Fruit fly (Drosophila melanogaster) whole organism, embryonic: ENCODE results near the gene Mgat4a.

Source experiments
- Antp ChIP-seq: fragments of 200-800 bp; sonication (Bioruptor generic); optimal IDR thresholded peaks from 3 replicates; lab custom pipeline; 2016; ENCODE audit warnings: missing biosample characterization, missing genetic modification characterization
- BEAF-32 ChIP-seq: fragments of 200-800 bp; sonication (Bioruptor generic); optimal IDR thresholded peaks from 3 replicates; lab custom pipeline; 2017; ENCODE audit warnings: missing biosample characterization, missing genetic modification characterization, mild to moderate bottlenecking, moderate library complexity, missing genetic modification reagents
- CG10543 ChIP-seq: fragments of 200-800 bp; sonication (Bioruptor generic); optimal IDR thresholded peaks from 3 replicates; lab custom pipeline; 2017; ENCODE audit warnings: missing biosample characterization, mild to moderate bottlenecking, missing genetic modification characterization, moderate library complexity
- CG11085 ChIP-seq: fragments of 200-800 bp; sonication (Bioruptor generic); IDR thresholded peaks from 2 replicates; pipeline ENCODE4 v1.3.6; 2022; ENCODE audit warnings: missing biosample characterization, missing genetic modification characterization
- CG12236 ChIP-seq: fragments of 200-800 bp; sonication (Bioruptor generic); optimal IDR thresholded peaks from 2 replicates; lab custom pipeline; 2016; ENCODE audit warnings: missing biosample characterization, missing genetic modification characterization
- CG15514 ChIP-seq: fragments of 200-800 bp; sonication (Bioruptor generic); optimal IDR thresholded peaks from 3 replicates; lab custom pipeline; 2017; ENCODE audit warnings: missing biosample characterization, missing genetic modification characterization, mild to moderate bottlenecking, moderate library complexity, missing genetic modification reagents
- CG15696 ChIP-seq: fragments of 200-800 bp; sonication (Bioruptor generic); optimal IDR thresholded peaks from 2 replicates; lab custom pipeline; 2019; ENCODE audit warnings: missing biosample characterization, mild to moderate bottlenecking, missing genetic modification characterization, moderate library complexity
- CG18011 ChIP-seq: fragments of 200-800 bp; sonication (Bioruptor generic); optimal IDR thresholded peaks from 2 replicates; lab custom pipeline; 2017; ENCODE audit warnings: missing biosample characterization, missing genetic modification characterization, mild to moderate bottlenecking, moderate library complexity, missing genotype
- CG2129 ChIP-seq: fragments of 200-800 bp; sonication (Bioruptor generic); IDR thresholded peaks from 2 replicates; pipeline ENCODE4 v1.3.6; 2022; ENCODE audit warnings: missing biosample characterization, missing genetic modification characterization; ENCODE audit not compliant: partially characterized antibody
- CG2678 ChIP-seq: fragments of 200-800 bp; sonication (Bioruptor generic); optimal IDR thresholded peaks from 3 replicates; lab custom pipeline; 2019; ENCODE audit warnings: missing biosample characterization, mild to moderate bottlenecking, missing genetic modification characterization, moderate library complexity
- CG31365 ChIP-seq: fragments of 200-800 bp; sonication (Bioruptor generic); optimal IDR thresholded peaks from 2 replicates; lab custom pipeline; 2018; ENCODE audit warnings: missing biosample characterization, mild to moderate bottlenecking, missing genetic modification characterization
- CG32772 ChIP-seq: fragments of 200-800 bp; sonication (Bioruptor generic); IDR thresholded peaks from 2 replicates; pipeline ENCODE4 v1.3.6; 2022; ENCODE audit warnings: missing biosample characterization, missing genetic modification characterization
- CG3281 ChIP-seq: fragments of 200-800 bp; sonication (Bioruptor generic); optimal IDR thresholded peaks from 3 replicates; lab custom pipeline; 2017; ENCODE audit warnings: missing biosample characterization, mild to moderate bottlenecking, missing genetic modification characterization
- CG4282 ChIP-seq: fragments of 200-800 bp; sonication (Bioruptor generic); optimal IDR thresholded peaks from 2 replicates; lab custom pipeline; 2016; ENCODE audit warnings: missing biosample characterization, missing genetic modification characterization
- CG6654 ChIP-seq: fragments of 200-800 bp; sonication (Bioruptor generic); optimal IDR thresholded peaks from 2 replicates; lab custom pipeline; 2017; ENCODE audit warnings: missing biosample characterization, mild to moderate bottlenecking, missing genetic modification characterization
- CG6791 ChIP-seq: fragments of 200-800 bp; sonication (Bioruptor generic); IDR thresholded peaks from 3 replicates; pipeline ENCODE4 v1.3.6; 2022; ENCODE audit warnings: missing biosample characterization, missing genetic modification characterization; ENCODE audit not compliant: partially characterized antibody
- CG6813 ChIP-seq: fragments of 200-800 bp; sonication (Bioruptor generic); optimal IDR thresholded peaks from 2 replicates; lab custom pipeline; 2017; ENCODE audit warnings: missing biosample characterization, missing genetic modification characterization, mild to moderate bottlenecking, moderate library complexity, missing genetic modification reagents
- CG7372 ChIP-seq: fragments of 200-800 bp; sonication (Bioruptor generic); IDR thresholded peaks from 2 replicates; pipeline ENCODE4 v1.3.6; 2022; ENCODE audit warnings: missing biosample characterization, missing genetic modification characterization
- CG9609 ChIP-seq: fragments of 200-800 bp; sonication (Bioruptor generic); optimal IDR thresholded peaks from 3 replicates; lab custom pipeline; 2016; ENCODE audit warnings: missing biosample characterization, missing genetic modification characterization
- Dbx ChIP-seq: fragments of 200-800 bp; sonication (Bioruptor generic); IDR thresholded peaks from 3 replicates; pipeline ENCODE4 v1.3.6; 2022; ENCODE audit warnings: missing biosample characterization, missing genetic modification characterization
- Dip3 ChIP-seq: fragments of 200-800 bp; sonication (Bioruptor generic); optimal IDR thresholded peaks from 3 replicates; lab custom pipeline; 2016; ENCODE audit warnings: missing biosample characterization, missing genetic modification characterization
- Doc2 ChIP-seq: fragments of 200-800 bp; sonication (Bioruptor generic); IDR thresholded peaks from 2 replicates; pipeline ENCODE4 v1.3.6; 2022; ENCODE audit warnings: missing biosample characterization, missing genetic modification characterization
- Ets65A ChIP-seq: fragments of 200-800 bp; sonication (Bioruptor generic); peaks from one replicate; lab custom pipeline; 2016; ENCODE audit warnings: missing biosample characterization, missing genetic modification characterization
- Ets97D ChIP-seq: fragments of 200-800 bp; sonication (Bioruptor generic); optimal IDR thresholded peaks from 3 replicates; lab custom pipeline; 2016; ENCODE audit warnings: missing biosample characterization, missing genetic modification characterization
- HHEX ChIP-seq: fragments of 200-800 bp; sonication (Bioruptor generic); optimal IDR thresholded peaks from 3 replicates; lab custom pipeline; 2017; ENCODE audit warnings: missing biosample characterization, mild to moderate bottlenecking, missing genetic modification characterization, missing genetic modification reagents
- HLH3B ChIP-seq: fragments of 200-800 bp; sonication (Bioruptor generic); IDR thresholded peaks from 2 replicates; pipeline ENCODE4 v1.3.6; 2022; ENCODE audit warnings: missing biosample characterization, missing genetic modification characterization
- Hr39 ChIP-seq: fragments of >200 bp; optimal IDR thresholded peaks from 2 replicates; lab custom pipeline; 2017
- Med ChIP-seq: fragments of 200-800 bp; sonication (Bioruptor generic); peaks from one replicate; lab custom pipeline; 2016; ENCODE audit warnings: missing biosample characterization, missing genetic modification characterization, mild to moderate bottlenecking, inconsistent platforms, moderate library complexity
- Sin3A ChIP-seq: fragments of >200 bp; optimal IDR thresholded peaks from 2 replicates; lab custom pipeline; 2018
- Spps ChIP-seq: fragments of 200-800 bp; sonication (Bioruptor generic); optimal IDR thresholded peaks from 2 replicates; lab custom pipeline; 2018; ENCODE audit warnings: missing biosample characterization, mild to moderate bottlenecking, missing genetic modification characterization
- Sry-β ChIP-seq: fragments of 200-800 bp; sonication (Bioruptor generic); optimal IDR thresholded peaks from 2 replicates; lab custom pipeline; 2018; ENCODE audit warnings: missing biosample characterization, mild to moderate bottlenecking, missing genetic modification characterization, moderate library complexity
- Usf ChIP-seq: fragments of 200-800 bp; sonication (Bioruptor generic); optimal IDR thresholded peaks from 2 replicates; lab custom pipeline; 2017; ENCODE audit warnings: missing genotype, missing biosample characterization, missing genetic modification characterization
- Xbp1 ChIP-seq: fragments of 200-800 bp; sonication (Bioruptor generic); optimal IDR thresholded peaks from 3 replicates; lab custom pipeline; 2016; ENCODE audit warnings: missing biosample characterization, mild to moderate bottlenecking, missing genetic modification characterization
- ac ChIP-seq: fragments of 200-800 bp; sonication (Bioruptor generic); optimal IDR thresholded peaks from 3 replicates; lab custom pipeline; 2017; ENCODE audit warnings: missing biosample characterization, mild to moderate bottlenecking, missing genetic modification characterization
- al ChIP-seq: fragments of 200-800 bp; sonication (Bioruptor generic); IDR thresholded peaks from 2 replicates; pipeline ENCODE4 v1.3.6; 2022; ENCODE audit warnings: missing biosample characterization, missing genetic modification characterization
- bcd ChIP-seq: fragments of 200-800 bp; sonication (Bioruptor generic); optimal IDR thresholded peaks from 2 replicates; lab custom pipeline; 2017; ENCODE audit warnings: missing biosample characterization, mild to moderate bottlenecking, missing genetic modification characterization
- btn ChIP-seq: fragments of 200-800 bp; sonication (Bioruptor generic); optimal IDR thresholded peaks from 2 replicates; lab custom pipeline; 2016; ENCODE audit warnings: missing biosample characterization, missing genetic modification characterization
- dan ChIP-seq: fragments of 200-800 bp; sonication (Bioruptor generic); IDR thresholded peaks from 2 replicates; pipeline ENCODE4 v1.3.6; 2022; ENCODE audit warnings: missing biosample characterization, missing genetic modification characterization
- dimm ChIP-seq: fragments of 200-800 bp; sonication (Bioruptor generic); IDR thresholded peaks from 2 replicates; pipeline ENCODE4 v1.3.6; 2022; ENCODE audit warnings: missing biosample characterization, missing genetic modification characterization
- dm ChIP-seq: fragments of 200-800 bp; sonication (Bioruptor generic); optimal IDR thresholded peaks from 3 replicates; lab custom pipeline; 2016; ENCODE audit warnings: missing biosample characterization, missing genetic modification characterization
- hkb ChIP-seq, 2 experiments: fragments of 200-800 bp in 1 of 2; fragments of >200 bp in 1 of 2; sonication (Bioruptor generic) in 1 of 2; IDR thresholded peaks in 1 of 2; optimal IDR thresholded peaks in 1 of 2; 2 replicates each; pipeline versions ENCODE4 v1.3.6 to Lab custom; 2017 to 2022; ENCODE audit warnings: missing biosample characterization in 1 of 2, missing genetic modification characterization in 1 of 2
- lilli ChIP-seq: fragments of 200-800 bp; sonication (Bioruptor generic); optimal IDR thresholded peaks from 3 replicates; lab custom pipeline; 2016; ENCODE audit warnings: missing biosample characterization, missing genetic modification characterization
- mirr ChIP-seq: fragments of 200-800 bp; sonication (Bioruptor generic); optimal IDR thresholded peaks from 3 replicates; lab custom pipeline; 2018; ENCODE audit warnings: missing biosample characterization, mild to moderate bottlenecking, missing genetic modification characterization
- oc ChIP-seq: fragments of 200-800 bp; sonication (Bioruptor generic); optimal IDR thresholded peaks from 2 replicates; lab custom pipeline; 2018; ENCODE audit warnings: missing biosample characterization, mild to moderate bottlenecking, missing genetic modification characterization, moderate library complexity
- onecut ChIP-seq: fragments of 200-800 bp; sonication (Bioruptor generic); IDR thresholded peaks from 2 replicates; pipeline ENCODE4 v1.3.6; 2022; ENCODE audit warnings: missing biosample characterization, missing genetic modification characterization
- org-1 ChIP-seq: fragments of 200-800 bp; sonication (Bioruptor generic); optimal IDR thresholded peaks from 2 replicates; lab custom pipeline; 2017; ENCODE audit warnings: missing biosample characterization, missing genetic modification characterization
- rib ChIP-seq: fragments of 200-800 bp; sonication (Bioruptor generic); IDR thresholded peaks from 2 replicates; pipeline ENCODE4 v1.3.6; 2022; ENCODE audit warnings: missing biosample characterization, missing genetic modification characterization
- scrt ChIP-seq: fragments of 200-800 bp; sonication (Bioruptor generic); optimal IDR thresholded peaks from 2 replicates; lab custom pipeline; 2018; ENCODE audit warnings: missing biosample characterization, mild to moderate bottlenecking, missing genetic modification characterization, moderate library complexity
- sug ChIP-seq: fragments of 200-800 bp; optimal IDR thresholded peaks from 2 replicates; lab custom pipeline; 2019; ENCODE audit warnings: missing biosample characterization, mild to moderate bottlenecking, missing genetic modification characterization, moderate library complexity
- unpg ChIP-seq: fragments of 200-800 bp; sonication (Bioruptor generic); optimal IDR thresholded peaks from 3 replicates; lab custom pipeline; 2018; ENCODE audit warnings: missing biosample characterization, mild to moderate bottlenecking, missing genetic modification characterization, moderate library complexity
- vnd ChIP-seq: fragments of 200-800 bp; sonication (Bioruptor generic); IDR thresholded peaks from 3 replicates; pipeline ENCODE4 v1.3.6; 2022; ENCODE audit warnings: missing biosample characterization, missing genetic modification characterization; ENCODE audit not compliant: partially characterized antibody
- zfh1 ChIP-seq: fragments of 200-800 bp; sonication (Bioruptor generic); IDR thresholded peaks from 3 replicates; pipeline ENCODE4 v1.3.6; 2022; ENCODE audit warnings: missing biosample characterization, missing genetic modification characterization
- zfh2 ChIP-seq: fragments of 200-800 bp; sonication (Bioruptor generic); optimal IDR thresholded peaks from 2 replicates; lab custom pipeline; 2016; ENCODE audit warnings: missing biosample characterization, missing genetic modification characterization

The Mgat4a gene

DNA sequence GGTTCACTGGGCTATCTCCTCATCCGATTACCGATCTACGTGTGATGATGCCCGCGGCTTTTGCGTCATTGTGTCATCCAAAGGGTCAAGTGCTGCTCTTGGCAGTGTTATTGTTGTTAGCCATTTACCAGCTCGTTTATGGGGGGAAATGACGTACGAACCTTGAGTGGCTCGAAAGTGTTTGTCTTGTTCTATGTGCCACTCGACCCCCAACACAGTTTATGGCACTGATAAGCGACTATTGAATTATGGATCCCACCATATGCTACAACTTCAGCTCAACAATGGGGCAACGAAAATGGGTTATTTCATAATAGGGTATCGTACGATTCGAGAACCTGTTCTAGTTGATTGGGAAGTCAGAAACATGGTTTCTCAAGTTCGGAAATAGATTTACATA, 17.5 kb downstream of the Mgat4a start (continued):
- TF ChIP-seq al (GFP tag; lab: Robert Waterston, UW) (no peak), CG18011 (GFP tag; lab: Kevin White, UChicago) (no peak), CG2129 (GFP tag; lab: Robert Waterston, UW) (no peak), HLH3B (GFP tag; lab: Robert Waterston, UW) (no peak), vnd (0 out of 3 replicates have a peak, but pooled peaks have one; percentile 22), CG15514 (no peak), org-1 (GFP tag; lab: Kevin White, UChicago) (no peak), Antp (no peak), zfh1 (GFP tag; lab: Robert Waterston, UW) (no peak), HHEX (GFP tag; lab: Kevin White, UChicago) (no peak), rib (GFP tag; lab: Robert Waterston, UW) (no peak), CG15696 (no peak), mirr (GFP tag; lab: Kevin White, UChicago) (peak; percentile 49), CG7372 (GFP tag; lab: Robert Waterston, UW) (no peak), Sin3A (lab: Kevin White, UChicago) (no peak), CG12236 (GFP tag; lab: Kevin White, UChicago) (no peak), CG2678 (peak; percentile 3), CG6813 (no peak), Med (GFP tag; lab: Kevin White, UChicago) (peak; percentile 73), CG31365 (tag; lab: Kevin White, UChicago) (no peak), oc (tag; lab: Kevin White, UChicago) (no peak), CG11085 (GFP tag; lab: Robert Waterston, UW) (no peak), CG3281 (GFP tag; lab: Kevin White, UChicago) (no peak), Spps (tag; lab: Kevin White, UChicago) (no peak), CG4282 (GFP tag; lab: Kevin White, UChicago) (no peak), lilli (GFP tag; lab: Kevin White, UChicago) (no peak), BEAF-32 (no peak), CG9609 (no peak), bcd (no peak), Sry-β (GFP tag; lab: Kevin White, UChicago) (no peak)
- TF ChIP-seq, all 482 proteins: peak for 12

- no peak for TF ChIP-seq Hr39 (lab: Kevin White, UChicago)
- TF ChIP-seq CG32772 (GFP tag; lab: Robert Waterston, UW) = no peak
- TF ChIP-seq hkb (optimal IDR thresholded peaks at IDR 0.05; lab: Kevin White, UChicago) = no peak
- TF ChIP-seq hkb (GFP tag; IDR thresholded peaks at IDR 0.05; lab: Robert Waterston, UW) = peak; percentile 54
- peak; percentile 95 for TF ChIP-seq sug (tag; lab: Kevin White, UChicago)
- 0 out of 3 replicates have a peak, but pooled peaks have one; percentile 8 for TF ChIP-seq Dbx (GFP tag; lab: Robert Waterston, UW)
- no peak for TF ChIP-seq dimm (GFP tag; lab: Robert Waterston, UW)
- TF ChIP-seq dm (GFP tag; lab: Kevin White, UChicago) = no peak
- TF ChIP-seq btn = peak; percentile 51
- peak; percentile 48 for TF ChIP-seq onecut
- TF ChIP-seq Dip3 (GFP tag; lab: Kevin White, UChicago) = no peak
- peak; percentile 23 for TF ChIP-seq unpg (GFP tag; lab: Kevin White, UChicago)
- no peak for TF ChIP-seq CG6654 (GFP tag; lab: Kevin White, UChicago)
- no peak for TF ChIP-seq Usf (GFP tag; lab: Kevin White, UChicago)
- TF ChIP-seq Xbp1 (GFP tag; lab: Kevin White, UChicago) = no peak
- no peak for TF ChIP-seq ac (GFP tag; lab: Kevin White, UChicago)
- no peak for TF ChIP-seq Doc2 (GFP tag; lab: Robert Waterston, UW)
- TF ChIP-seq dan (GFP tag; lab: Robert Waterston, UW) = no peak
- no peak for TF ChIP-seq Ets97D
- no peak for TF ChIP-seq CG10543 (GFP tag; lab: Kevin White, UChicago)
- TF ChIP-seq zfh2 (GFP tag; lab: Kevin White, UChicago) = no peak
- TF ChIP-seq Ets65A (GFP tag; lab: Kevin White, UChicago) = no peak
- TF ChIP-seq CG6791 = no peak
- no peak for TF ChIP-seq scrt (GFP tag; lab: Kevin White, UChicago)
These were observed 18.4 kb downstream of the Mgat4a start for dm6 chr3L:14780187-14780586.
